Worm (Caenorhabditis elegans): Measurements from ENCODE around the gene F10C5.3.

DNA sequence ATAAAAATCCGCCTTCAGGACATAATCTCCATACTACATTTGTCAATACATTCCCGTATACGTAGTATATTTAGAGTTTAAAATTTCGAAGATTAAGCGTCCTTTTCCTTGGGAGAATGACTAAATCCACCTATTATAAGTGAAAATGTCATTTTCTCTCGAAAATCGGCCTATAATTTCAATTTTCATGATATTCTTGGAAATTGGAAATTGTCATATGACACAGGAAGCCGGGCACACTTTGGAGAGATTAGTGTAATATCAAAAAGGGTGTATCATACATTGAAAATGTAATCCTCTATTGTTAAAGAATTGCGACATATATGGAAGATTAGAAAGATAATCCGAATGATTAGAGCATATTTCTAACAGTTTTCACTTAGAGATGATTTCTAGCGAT lies 929 bp upstream of the F10C5.3 start:
- TF ChIP-seq ets-4 (tag; optimal IDR thresholded peaks at IDR 0.05) (no peak), pax-1 (tag; optimal IDR thresholded peaks at IDR 0.05) (no peak), odd-2 (tag; optimal IDR thresholded peaks at IDR 0.05) (no peak), ceh-48 (tag; optimal IDR thresholded peaks at IDR 0.05) (no peak), zip-5 (tag; optimal IDR thresholded peaks at IDR 0.05) (no peak), dmd-4 (tag; optimal IDR thresholded peaks at IDR 0.05; ENCODE audit: borderline replicate concordance) (no peak), eyg-1 (tag; optimal IDR thresholded peaks at IDR 0.05) (no peak), pha-4 (tag; optimal IDR thresholded peaks at IDR 0.05) (no peak)
